Worm (Caenorhabditis elegans): Measurements from ENCODE around the gene nas-31.

DNA sequence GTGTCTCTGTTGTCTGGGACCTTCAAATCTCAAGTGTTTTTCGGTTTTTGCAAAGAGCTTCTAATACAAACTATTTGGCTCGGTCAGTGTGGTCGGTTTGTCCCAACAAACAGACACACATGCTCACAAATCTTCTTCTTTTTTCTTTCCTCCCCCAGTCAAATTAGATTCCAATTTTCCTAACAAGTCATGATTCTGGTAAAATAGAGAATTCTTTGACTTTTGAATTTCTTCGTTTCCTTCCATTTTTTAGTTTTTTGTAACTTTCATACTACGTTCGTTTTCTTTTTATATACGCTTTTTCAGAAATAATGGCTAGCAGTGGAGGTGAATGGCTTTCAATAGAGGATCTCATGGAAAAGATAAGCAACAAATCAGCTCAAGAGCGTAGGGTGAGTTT lies 17.9 kb downstream of the nas-31 start, which contains the start of gene F32D8.15:
- no peak for TF ChIP-seq nhr-237 (tag; optimal IDR thresholded peaks at IDR 0.05)
- TF ChIP-seq egl-27 (tag; optimal IDR thresholded peaks at IDR 0.05): no peak
- TF ChIP-seq jun-1 (tag; optimal IDR thresholded peaks at IDR 0.05): no peak
- no peak for TF ChIP-seq tbx-2 (tag; optimal IDR thresholded peaks at IDR 0.05)
- TF ChIP-seq ceh-82 (tag; optimal IDR thresholded peaks at IDR 0.05): no peak
